Worm (Caenorhabditis elegans) whole organism, mixed stage, embryonic: ENCODE data around the gene srd-20.

Experiments
- ces-1 ChIP-seq: fragments of 150-350 bp; optimal IDR thresholded peaks from 2 replicates; lab custom pipeline; 2014; ENCODE audit warnings: missing biosample characterization, missing genetic modification reagents, missing genetic modification characterization
- cnd-1 ChIP-seq: fragments of 200-800 bp; sonication (Bioruptor generic); optimal IDR thresholded peaks from 2 replicates; lab custom pipeline; 2018; ENCODE audit warnings: mild to moderate bottlenecking, missing genetic modification characterization, missing compliant biosample characterization
- hlh-1 ChIP-seq: fragments of 150-350 bp; optimal IDR thresholded peaks from 2 replicates; lab custom pipeline; 2014; ENCODE audit warnings: missing biosample characterization, missing genetic modification reagents, missing genetic modification characterization
- lin-32 ChIP-seq: fragments of 200-800 bp; sonication (Bioruptor generic); optimal IDR thresholded peaks from 2 replicates; lab custom pipeline; 2018; ENCODE audit warnings: mild to moderate bottlenecking, missing genetic modification characterization, missing compliant biosample characterization
- lsy-2 ChIP-seq: fragments of 150-350 bp; optimal IDR thresholded peaks from 2 replicates; lab custom pipeline; 2014; ENCODE audit warnings: missing biosample characterization, missing genetic modification characterization
- mep-1 ChIP-seq: fragments of 150-350 bp; optimal IDR thresholded peaks from 2 replicates; lab custom pipeline; 2017; ENCODE audit warnings: missing biosample characterization, missing genetic modification reagents, missing genetic modification characterization, inconsistent platforms
- nhr-76 ChIP-seq: sonication (generic microtip); optimal IDR thresholded peaks from 2 replicates; lab custom pipeline; 2017; ENCODE audit warnings: missing biosample characterization, missing genetic modification characterization
- pha-4 ChIP-seq: fragments of 150-350 bp; optimal IDR thresholded peaks from 2 replicates; lab custom pipeline; 2018; ENCODE audit warnings: missing biosample characterization, missing genetic modification reagents, missing genetic modification characterization
- unc-62 ChIP-seq: fragments of 150-350 bp; optimal IDR thresholded peaks from 2 replicates; lab custom pipeline; 2014; ENCODE audit warnings: missing biosample characterization, missing genetic modification reagents, missing genetic modification characterization
- ztf-11 ChIP-seq: fragments of 150-350 bp; optimal IDR thresholded peaks from 2 replicates; lab custom pipeline; 2014; ENCODE audit warnings: missing biosample characterization, missing genetic modification characterization

ce11 chrV:6010642-6011041 is 44.7 kb upstream of the srd-20 start:
- no peak for TF ChIP-seq pha-4 (tag; lab: Kevin White, UChicago)
- TF ChIP-seq lsy-2 (tag; lab: Kevin White, UChicago), result no peak
- no peak for TF ChIP-seq ces-1 (GFP tag; lab: Kevin White, UChicago)
- TF ChIP-seq cnd-1 (tag; lab: Kevin White, UChicago), result no peak
- no peak for TF ChIP-seq nhr-76 (tag; lab: Kevin White, UChicago)
- TF ChIP-seq hlh-1 (tag; lab: Kevin White, UChicago), result no peak
- TF ChIP-seq unc-62, result no peak
- TF ChIP-seq mep-1 (tag; lab: Kevin White, UChicago), result no peak
- no peak for TF ChIP-seq lin-32
- TF ChIP-seq ztf-11, result no peak
